Worm (Caenorhabditis elegans) whole organism, L1 larva: ENCODE results near the gene coa-1.
A peak's percentile ranks its signal among the peaks of the same experiment; 100 is the strongest.
"Not testable (repeated sequence)": the region's sequence is repeated elsewhere in the genome, so short reads cannot be mapped to it uniquely, and the experiment has no call there.

ENCODE experiments used
- C16A3.4 ChIP-seq: fragments of 150-350 bp; optimal IDR thresholded peaks from 2 replicates; lab custom pipeline; 2014; ENCODE audit warnings: missing biosample characterization, missing genetic modification characterization
- F16B12.6 ChIP-seq: fragments of 150-350 bp; optimal IDR thresholded peaks from 2 replicates; lab custom pipeline; 2014; ENCODE audit warnings: missing biosample characterization, missing genetic modification characterization
- aha-1 ChIP-seq: fragments of 150-350 bp; optimal IDR thresholded peaks from 2 replicates; lab custom pipeline; 2014; ENCODE audit warnings: missing biosample characterization, missing genetic modification characterization
- aly-2 ChIP-seq: fragments of 150-350 bp; optimal IDR thresholded peaks from 2 replicates; lab custom pipeline; 2014; ENCODE audit warnings: missing biosample characterization, missing genetic modification characterization
- blmp-1 ChIP-seq: fragments of 150-350 bp; optimal IDR thresholded peaks from 2 replicates; lab custom pipeline; 2014; ENCODE audit warnings: missing biosample characterization, missing genetic modification characterization
- ceh-8 ChIP-seq: fragments of 200-800 bp; sonication (Bioruptor generic); optimal IDR thresholded peaks from 2 replicates; lab custom pipeline; 2018; ENCODE audit warnings: mild to moderate bottlenecking, missing genetic modification characterization, moderate library complexity, missing compliant biosample characterization
- dpl-1 ChIP-seq, 3 experiments: fragments of 150-350 bp in 2 of 3; sonication (generic microtip) in 1 of 3; optimal IDR thresholded peaks; 2 replicates each; lab custom pipeline; 2014 to 2017; ENCODE audit warnings: missing biosample characterization in 3 of 3, missing genetic modification characterization in 3 of 3, missing genetic modification reagents in 3 of 3
- efl-1 ChIP-seq, 4 experiments: fragments of 150-350 bp; optimal IDR thresholded peaks in 3 of 4; peaks in 1 of 4; 1 replicate in 1 of 4; 2 replicates in 3 of 4; lab custom pipeline; 2014; ENCODE audit warnings: missing biosample characterization in 2 of 4, missing genetic modification characterization in 2 of 4, missing genetic modification reagents in 2 of 4
- efl-3 ChIP-seq: fragments of 200-800 bp; sonication (Bioruptor generic); optimal IDR thresholded peaks from 2 replicates; lab custom pipeline; 2018; ENCODE audit warnings: mild to moderate bottlenecking, missing genetic modification characterization, missing compliant biosample characterization
- egl-27 ChIP-seq, 2 experiments: fragments of 150-350 bp in 1 of 2; sonication (generic microtip); optimal IDR thresholded peaks; 3 replicates each; lab custom pipeline; 2017 to 2018; ENCODE audit warnings: missing biosample characterization in 2 of 2, missing genetic modification characterization in 2 of 2, missing genetic modification reagents in 2 of 2
- ets-5 ChIP-seq: fragments of 200-800 bp; sonication (Bioruptor generic); IDR thresholded peaks from 2 replicates; pipeline ENCODE4 v1.3.6; 2022; ENCODE audit warnings: missing genetic modification characterization, missing compliant biosample characterization
- fkh-10 ChIP-seq: sonication (generic microtip); optimal IDR thresholded peaks from 2 replicates; lab custom pipeline; 2017; ENCODE audit warnings: missing biosample characterization, missing genetic modification reagents, missing genetic modification characterization
- fkh-8 ChIP-seq: sonication (generic microtip); optimal IDR thresholded peaks from 2 replicates; lab custom pipeline; 2016; ENCODE audit warnings: mild to moderate bottlenecking, missing genetic modification characterization, missing compliant biosample characterization
- grh-1 ChIP-seq: fragments of 200-800 bp; sonication (Bioruptor generic); IDR thresholded peaks from 2 replicates; pipeline ENCODE4 v1.3.6; 2022; ENCODE audit warnings: missing genetic modification reagents, missing genetic modification characterization, missing compliant biosample characterization
- hlh-17 ChIP-seq: fragments of 200-800 bp; sonication (Bioruptor generic); optimal IDR thresholded peaks from 2 replicates; lab custom pipeline; 2018; ENCODE audit warnings: missing genetic modification characterization, mild to moderate bottlenecking, missing compliant biosample characterization, moderate library complexity, borderline replicate concordance
- irx-1 ChIP-seq: sonication (generic microtip); optimal IDR thresholded peaks from 2 replicates; lab custom pipeline; 2016; ENCODE audit warnings: missing genetic modification characterization, missing compliant biosample characterization
- jun-1 ChIP-seq: fragments of 150-350 bp; optimal IDR thresholded peaks from 2 replicates; lab custom pipeline; 2014; ENCODE audit warnings: missing biosample characterization, missing genetic modification reagents, missing genetic modification characterization
- lin-39 ChIP-seq: fragments of 150-350 bp; optimal IDR thresholded peaks from 2 replicates; lab custom pipeline; 2014; ENCODE audit warnings: missing biosample characterization, missing genetic modification reagents, missing genetic modification characterization
- lir-3 ChIP-seq: sonication (generic microtip); optimal IDR thresholded peaks from 2 replicates; lab custom pipeline; 2016; ENCODE audit warnings: mild to moderate bottlenecking, missing genetic modification characterization, moderate library complexity, missing compliant biosample characterization; ENCODE audit not compliant: poor library complexity
- lsy-2 ChIP-seq, 2 experiments: fragments of 150-350 bp; optimal IDR thresholded peaks; 2 replicates each; lab custom pipeline; 2014; ENCODE audit warnings: missing biosample characterization in 2 of 2, missing genetic modification characterization in 2 of 2
- mdl-1 ChIP-seq, 2 experiments: fragments of 150-350 bp; optimal IDR thresholded peaks; 2 replicates each; lab custom pipeline; 2014 to 2017; ENCODE audit warnings: missing biosample characterization in 2 of 2, missing genetic modification characterization in 2 of 2, inconsistent platforms in 1 of 2
- mef-2 ChIP-seq: fragments of 150-350 bp; optimal IDR thresholded peaks from 2 replicates; lab custom pipeline; 2014; ENCODE audit warnings: missing biosample characterization, missing genetic modification characterization
- nhr-11 ChIP-seq: fragments of 150-350 bp; optimal IDR thresholded peaks from 2 replicates; lab custom pipeline; 2014; ENCODE audit warnings: missing biosample characterization, missing genetic modification characterization
- nhr-71 ChIP-seq: sonication (generic microtip); optimal IDR thresholded peaks from 2 replicates; lab custom pipeline; 2016; ENCODE audit warnings: mild to moderate bottlenecking, missing genetic modification characterization, moderate library complexity, missing compliant biosample characterization
- nhr-76 ChIP-seq: sonication (generic microtip); optimal IDR thresholded peaks from 2 replicates; lab custom pipeline; 2017; ENCODE audit warnings: missing biosample characterization, missing genetic modification characterization
- nhr-85 ChIP-seq: sonication (generic microtip); peaks from one replicate; lab custom pipeline; 2016; ENCODE audit warnings: missing genetic modification characterization, inconsistent platforms, missing compliant biosample characterization
- pax-3 ChIP-seq: fragments of 200-800 bp; sonication (Bioruptor generic); optimal IDR thresholded peaks from 2 replicates; lab custom pipeline; 2018; ENCODE audit warnings: mild to moderate bottlenecking, missing genetic modification characterization, moderate library complexity, missing compliant biosample characterization
- pqm-1 ChIP-seq: sonication (generic microtip); optimal IDR thresholded peaks from 3 replicates; lab custom pipeline; 2017; ENCODE audit warnings: missing biosample characterization, missing genetic modification characterization
- rnt-1 ChIP-seq: sonication (generic microtip); optimal IDR thresholded peaks from 2 replicates; lab custom pipeline; 2016; ENCODE audit warnings: mild to moderate bottlenecking, missing genetic modification characterization, moderate library complexity, missing compliant biosample characterization
- skn-1 ChIP-seq: fragments of 150-350 bp; optimal IDR thresholded peaks from 2 replicates; lab custom pipeline; 2014; ENCODE audit warnings: missing biosample characterization, missing genetic modification characterization
- sptf-1 ChIP-seq: fragments of 150-350 bp; optimal IDR thresholded peaks from 2 replicates; lab custom pipeline; 2014; ENCODE audit warnings: missing biosample characterization, missing genetic modification characterization
- sup-37 ChIP-seq: fragments of 200-800 bp; sonication (Bioruptor generic); optimal IDR thresholded peaks from 2 replicates; lab custom pipeline; 2018; ENCODE audit warnings: mild to moderate bottlenecking, missing genetic modification characterization, missing compliant biosample characterization
- swsn-7 ChIP-seq: sonication (generic microtip); optimal IDR thresholded peaks from 2 replicates; lab custom pipeline; 2016; ENCODE audit warnings: missing genetic modification characterization, missing compliant biosample characterization
- unc-130 ChIP-seq: fragments of 150-350 bp; optimal IDR thresholded peaks from 2 replicates; lab custom pipeline; 2017; ENCODE audit warnings: missing biosample characterization, missing genetic modification characterization, inconsistent platforms
- vab-15 ChIP-seq: sonication (generic microtip); optimal IDR thresholded peaks from 2 replicates; lab custom pipeline; 2017; ENCODE audit warnings: missing genotype, mild to moderate bottlenecking, missing genetic modification characterization, missing compliant biosample characterization
- zag-1 ChIP-seq: fragments of 150-350 bp; optimal IDR thresholded peaks from 2 replicates; lab custom pipeline; 2014; ENCODE audit warnings: missing biosample characterization, missing genetic modification characterization
- zip-4 ChIP-seq: fragments of 200-800 bp; sonication (Bioruptor generic); optimal IDR thresholded peaks from 2 replicates; lab custom pipeline; 2018; ENCODE audit warnings: mild to moderate bottlenecking, missing genetic modification characterization, moderate library complexity, missing compliant biosample characterization

coa-1 gene

ce11 chrIV:210591-210990 is 5.5 kb downstream of the coa-1 start (continued):
- TF ChIP-seq ceh-8 (GFP tag; lab: Kevin White, UChicago) (no peak), pqm-1 (tag; lab: Kevin White, UChicago) (no peak), mdl-1 (tag; optimal IDR thresholded peaks at IDR 0.05; lab: Kevin White, UChicago) (peak in 1 of 2 experiments; percentile 10), nhr-11 (tag; lab: Kevin White, UChicago) (no peak), fkh-10 (GFP tag; lab: Kevin White, UChicago) (no peak), sup-37 (no peak), zip-4 (no peak), aly-2 (tag; lab: Kevin White, UChicago) (no peak), blmp-1 (tag; lab: Kevin White, UChicago) (peak; percentile 14), swsn-7 (tag; lab: Kevin White, UChicago) (peak; percentile 49), C16A3.4 (tag; lab: Kevin White, UChicago) (no peak), nhr-85 (tag; lab: Kevin White, UChicago) (peak; percentile 84), fkh-8 (tag; lab: Kevin White, UChicago) (no peak), mef-2 (tag; lab: Kevin White, UChicago) (no peak), aha-1 (tag; lab: Kevin White, UChicago) (no peak), pax-3 (tag; lab: Kevin White, UChicago) (no peak), lir-3 (tag; lab: Kevin White, UChicago) (no peak), skn-1 (tag; lab: Kevin White, UChicago) (peak; percentile 61), vab-15 (tag; lab: Kevin White, UChicago) (no peak), unc-130 (tag; lab: Kevin White, UChicago) (no peak), efl-3 (GFP tag; lab: Kevin White, UChicago) (no peak), F16B12.6 (no peak)

- no peak for TF ChIP-seq nhr-71 (tag; lab: Kevin White, UChicago)
- no peak for TF ChIP-seq C16A3.4 (tag; lab: Kevin White, UChicago)
- TF ChIP-seq grh-1: no peak
- TF ChIP-seq ets-5: no peak
- no peak for TF ChIP-seq jun-1
- no peak for TF ChIP-seq nhr-76 (tag; lab: Kevin White, UChicago)
- TF ChIP-seq fkh-8 (tag; lab: Kevin White, UChicago): no peak
Observed at ce11 chrIV:218252-218651, 13.2 kb downstream of the coa-1 start, which contains the start of gene prdx-6. Gene prdx-6, plus strand, starts transcription at chrIV:218552.

- TF ChIP-seq efl-1 (optimal IDR thresholded peaks at IDR 0.05; lab: Kevin White, UChicago): not testable (repeated sequence)
- peak in 1 of 2 experiments; percentile 17 for TF ChIP-seq efl-1 (GFP tag; optimal IDR thresholded peaks at IDR 0.05 in 1 of 2; lab: Kevin White, UChicago)
Observed at ce11 chrIV:230714-231113, 25.6 kb downstream of the coa-1 start.

- no peak for TF ChIP-seq sptf-1 (tag; lab: Kevin White, UChicago)
- TF ChIP-seq egl-27 (tag; optimal IDR thresholded peaks at IDR 0.05; lab: Kevin White, UChicago): no peak
- TF ChIP-seq zag-1: no peak
- no peak for TF ChIP-seq irx-1 (tag; lab: Kevin White, UChicago)
- no peak for TF ChIP-seq dpl-1 (GFP tag; optimal IDR thresholded peaks at IDR 0.05; lab: Kevin White, UChicago)
- TF ChIP-seq hlh-17 (GFP tag; lab: Kevin White, UChicago): no peak
- TF ChIP-seq fkh-10 (GFP tag; lab: Kevin White, UChicago): no peak
- no peak for TF ChIP-seq efl-3 (GFP tag; lab: Kevin White, UChicago)
- TF ChIP-seq lin-39 (tag; lab: Kevin White, UChicago): no peak
- no peak for TF ChIP-seq rnt-1
- TF ChIP-seq lsy-2 (tag; optimal IDR thresholded peaks at IDR 0.05; lab: Kevin White, UChicago): no peak
- no peak for TF ChIP-seq blmp-1 (tag; lab: Kevin White, UChicago)
- no peak for TF ChIP-seq vab-15 (tag; lab: Kevin White, UChicago)
Observed at ce11 chrIV:231673-232072, 26.6 kb downstream of the coa-1 start, which contains the start of gene gtf-2H1. Gene gtf-2H1, minus strand, starts transcription at chrIV:231773.
